Worm (Caenorhabditis elegans) whole organism, late embryonic: Measurements from ENCODE around the gene F35E8.7.

Experiments
- C38D4.7 ChIP-seq: fragments of 200-800 bp; sonication (Bioruptor generic); optimal IDR thresholded peaks from 2 replicates; lab custom pipeline; 2018; ENCODE audit warnings: mild to moderate bottlenecking, missing genetic modification characterization, moderate library complexity, missing compliant biosample characterization
- F13H6.1 ChIP-seq: sonication (generic microtip); optimal IDR thresholded peaks from 2 replicates; lab custom pipeline; 2016; ENCODE audit warnings: missing genetic modification characterization, missing compliant biosample characterization
- T23F11.4 ChIP-seq: fragments of 200-800 bp; sonication (Bioruptor generic); optimal IDR thresholded peaks from 2 replicates; lab custom pipeline; 2018; ENCODE audit warnings: mild to moderate bottlenecking, missing genetic modification characterization, missing compliant biosample characterization
- ahr-1 ChIP-seq: sonication (generic microtip); optimal IDR thresholded peaks from 2 replicates; lab custom pipeline; 2016; ENCODE audit warnings: missing genetic modification characterization, missing compliant biosample characterization
- ceh-18 ChIP-seq: sonication (generic microtip); optimal IDR thresholded peaks from 2 replicates; lab custom pipeline; 2016; ENCODE audit warnings: missing genetic modification characterization, missing compliant biosample characterization
- ceh-19 ChIP-seq: fragments of 200-800 bp; sonication (Bioruptor generic); optimal IDR thresholded peaks from 2 replicates; lab custom pipeline; 2018; ENCODE audit warnings: mild to moderate bottlenecking, missing genetic modification characterization, missing compliant biosample characterization
- ceh-24 ChIP-seq: sonication (generic microtip); optimal IDR thresholded peaks from 2 replicates; lab custom pipeline; 2016; ENCODE audit warnings: mild to moderate bottlenecking, missing genetic modification characterization, missing compliant biosample characterization
- ceh-31 ChIP-seq: sonication (generic microtip); optimal IDR thresholded peaks from 2 replicates; lab custom pipeline; 2016; ENCODE audit warnings: missing genetic modification characterization, missing compliant biosample characterization
- ceh-45 ChIP-seq: fragments of 200-800 bp; sonication (Bioruptor generic); IDR thresholded peaks from 2 replicates; pipeline ENCODE4 v1.3.6; 2022; ENCODE audit warnings: missing genetic modification reagents, missing genetic modification characterization, missing compliant biosample characterization
- ceh-48 ChIP-seq: sonication (generic microtip); optimal IDR thresholded peaks from 2 replicates; lab custom pipeline; 2016; ENCODE audit warnings: missing genetic modification characterization, inconsistent platforms, missing compliant biosample characterization
- dmd-4 ChIP-seq: sonication (generic microtip); optimal IDR thresholded peaks from 2 replicates; lab custom pipeline; 2016; ENCODE audit warnings: borderline replicate concordance, missing genetic modification characterization, missing compliant biosample characterization
- dve-1 ChIP-seq: sonication (generic microtip); optimal IDR thresholded peaks from 2 replicates; lab custom pipeline; 2017; ENCODE audit warnings: antibody characterized with exemption, mild to moderate bottlenecking, missing genetic modification characterization, missing compliant biosample characterization
- elt-2 ChIP-seq: sonication (generic microtip); optimal IDR thresholded peaks from 2 replicates; lab custom pipeline; 2016; ENCODE audit warnings: missing genetic modification reagents, missing genetic modification characterization, missing compliant biosample characterization
- fkh-10 ChIP-seq: fragments of 150-350 bp; optimal IDR thresholded peaks from 2 replicates; lab custom pipeline; 2014; ENCODE audit warnings: missing biosample characterization, missing genetic modification reagents, missing genetic modification characterization
- fkh-6 ChIP-seq: sonication (generic microtip); optimal IDR thresholded peaks from 2 replicates; lab custom pipeline; 2016; ENCODE audit warnings: missing genetic modification characterization, missing compliant biosample characterization
- gmeb-2 ChIP-seq: sonication (generic microtip); optimal IDR thresholded peaks from 2 replicates; lab custom pipeline; 2016; ENCODE audit warnings: missing genetic modification characterization, inconsistent platforms, missing compliant biosample characterization
- hlh-13 ChIP-seq: fragments of 200-800 bp; sonication (Bioruptor generic); optimal IDR thresholded peaks from 2 replicates; lab custom pipeline; 2018; ENCODE audit warnings: mild to moderate bottlenecking, missing genetic modification characterization, missing compliant biosample characterization
- hlh-15 ChIP-seq: sonication (generic microtip); optimal IDR thresholded peaks from 2 replicates; lab custom pipeline; 2016; ENCODE audit warnings: missing genetic modification characterization, missing compliant biosample characterization
- hlh-6 ChIP-seq: sonication (generic microtip); optimal IDR thresholded peaks from 2 replicates; lab custom pipeline; 2016; ENCODE audit warnings: missing genotype, missing genetic modification characterization, missing compliant biosample characterization
- lim-6 ChIP-seq: sonication (generic microtip); optimal IDR thresholded peaks from 2 replicates; lab custom pipeline; 2016; ENCODE audit warnings: missing genetic modification characterization, missing compliant biosample characterization
- lin-11 ChIP-seq: fragments of 200-800 bp; sonication (Bioruptor generic); optimal IDR thresholded peaks from 2 replicates; lab custom pipeline; 2018; ENCODE audit warnings: mild to moderate bottlenecking, missing genetic modification characterization, missing compliant biosample characterization
- nhr-232 ChIP-seq: sonication (generic microtip); optimal IDR thresholded peaks from 2 replicates; lab custom pipeline; 2016; ENCODE audit warnings: missing genetic modification characterization, missing compliant biosample characterization
- npax-4 ChIP-seq: sonication (generic microtip); optimal IDR thresholded peaks from 2 replicates; lab custom pipeline; 2016; ENCODE audit warnings: missing genetic modification characterization, missing compliant biosample characterization
- odd-2 ChIP-seq: sonication (generic microtip); optimal IDR thresholded peaks from 2 replicates; lab custom pipeline; 2017; ENCODE audit warnings: antibody characterized with exemption, mild to moderate bottlenecking, missing genetic modification characterization, missing compliant biosample characterization
- pag-3 ChIP-seq: sonication (generic microtip); optimal IDR thresholded peaks from 2 replicates; lab custom pipeline; 2016; ENCODE audit warnings: missing compliant biosample characterization, missing genetic modification characterization, borderline replicate concordance
- pax-1 ChIP-seq: fragments of 150-350 bp; optimal IDR thresholded peaks from 2 replicates; lab custom pipeline; 2014; ENCODE audit warnings: missing biosample characterization, missing genetic modification characterization
- pha-2 ChIP-seq: sonication (generic microtip); optimal IDR thresholded peaks from 2 replicates; lab custom pipeline; 2017; ENCODE audit warnings: mild to moderate bottlenecking, missing genetic modification characterization, missing compliant biosample characterization
- pha-4 ChIP-seq: fragments of 150-350 bp; optimal IDR thresholded peaks from 2 replicates; lab custom pipeline; 2018; ENCODE audit warnings: missing biosample characterization, missing genetic modification reagents, missing genetic modification characterization
- pqm-1 ChIP-seq: sonication (generic microtip); optimal IDR thresholded peaks from 2 replicates; lab custom pipeline; 2016; ENCODE audit warnings: missing genetic modification characterization, missing compliant biosample characterization
- rnt-1 ChIP-seq: sonication (generic microtip); optimal IDR thresholded peaks from 2 replicates; lab custom pipeline; 2016; ENCODE audit warnings: missing genetic modification characterization, missing compliant biosample characterization
- sdc-2 ChIP-seq: sonication (generic microtip); optimal IDR thresholded peaks from 2 replicates; lab custom pipeline; 2016; ENCODE audit warnings: missing genotype, missing genetic modification characterization, missing compliant biosample characterization
- sox-2 ChIP-seq: fragments of 200-800 bp; sonication (Bioruptor generic); IDR thresholded peaks from 2 replicates; pipeline ENCODE4 v1.3.6; 2022; ENCODE audit warnings: missing genetic modification reagents, missing genetic modification characterization, missing compliant biosample characterization
- sox-4 ChIP-seq: sonication (generic microtip); optimal IDR thresholded peaks from 2 replicates; lab custom pipeline; 2017; ENCODE audit warnings: mild to moderate bottlenecking, missing genetic modification characterization, inconsistent platforms, missing compliant biosample characterization
- syd-9 ChIP-seq: sonication (generic microtip); optimal IDR thresholded peaks from 2 replicates; lab custom pipeline; 2016; ENCODE audit warnings: mild to moderate bottlenecking, missing genetic modification characterization, moderate library complexity, missing compliant biosample characterization
- tbx-7 ChIP-seq: sonication (generic microtip); optimal IDR thresholded peaks from 2 replicates; lab custom pipeline; 2016; ENCODE audit warnings: missing genotype, missing genetic modification characterization, missing compliant biosample characterization
- unc-3 ChIP-seq, 2 experiments: fragments of 200-800 bp in 1 of 2; sonication (Bioruptor generic) in 1 of 2; sonication (generic microtip) in 1 of 2; conservative IDR thresholded peaks in 1 of 2; optimal IDR thresholded peaks in 1 of 2; 2 replicates each; pipeline versions ENCODE4 v1.3.6 to Lab custom; 2016 to 2022; ENCODE audit warnings: missing compliant biosample characterization in 2 of 2, missing genetic modification characterization in 2 of 2, missing genetic modification reagents in 1 of 2
- unc-42 ChIP-seq: sonication (generic microtip); optimal IDR thresholded peaks from 2 replicates; lab custom pipeline; 2016; ENCODE audit warnings: missing genotype, missing genetic modification characterization, missing compliant biosample characterization
- unc-55 ChIP-seq: sonication (generic microtip); optimal IDR thresholded peaks from 2 replicates; lab custom pipeline; 2017; ENCODE audit warnings: missing biosample characterization, missing genetic modification reagents, missing genetic modification characterization
- unc-86 ChIP-seq: sonication (generic microtip); optimal IDR thresholded peaks from 2 replicates; lab custom pipeline; 2016; ENCODE audit warnings: missing genetic modification characterization, missing compliant biosample characterization

The F35E8.7 gene

DNA sequence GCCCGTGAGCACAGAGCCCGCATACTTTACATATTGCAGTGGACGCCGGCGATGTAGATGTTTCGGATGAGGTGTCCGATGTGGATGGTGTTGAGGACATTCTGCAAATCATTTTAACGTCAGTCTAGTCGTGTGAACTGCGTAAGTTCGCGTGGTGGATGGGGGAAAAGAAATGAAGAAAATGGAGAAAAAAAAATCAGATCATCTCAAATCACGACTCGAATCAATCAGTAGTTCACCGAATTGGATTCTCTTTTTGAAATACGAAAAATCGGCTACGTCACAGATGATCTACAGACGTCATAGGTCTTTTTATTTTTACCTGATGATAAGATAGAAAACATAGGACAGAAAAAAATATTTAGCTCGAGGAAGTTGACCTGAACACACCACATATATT lies 37.5 kb upstream of the F35E8.7 start, which contains the start of gene nhr-102:
nhr-102 (minus strand) TSS at position 101 of the 400 bp plus-strand sequence.
- TF ChIP-seq sox-2 (no peak), pha-4 (tag; lab: Kevin White, UChicago) (no peak), ceh-24 (tag; lab: Kevin White, UChicago) (no peak), nhr-232 (no peak), ceh-19 (GFP tag; lab: Kevin White, UChicago) (no peak), pax-1 (tag; lab: Kevin White, UChicago) (no peak), T23F11.4 (no peak), dmd-4 (tag; lab: Kevin White, UChicago) (no peak), C38D4.7 (GFP tag; lab: Kevin White, UChicago) (no peak), ceh-31 (tag; lab: Kevin White, UChicago) (no peak), hlh-13 (GFP tag; lab: Kevin White, UChicago) (no peak), fkh-10 (GFP tag; lab: Kevin White, UChicago) (no peak), unc-3 (GFP tag; conservative IDR thresholded peaks at IDR 0.05; lab: Robert Waterston, UW) (no peak), unc-3 (tag; optimal IDR thresholded peaks at IDR 0.05; lab: Kevin White, UChicago) (no peak), ahr-1 (no peak), lin-11 (tag; lab: Kevin White, UChicago) (no peak), unc-55 (GFP tag; lab: Kevin White, UChicago) (no peak)

- no peak for TF ChIP-seq unc-86
- no peak for TF ChIP-seq F13H6.1
- no peak for TF ChIP-seq hlh-15 (tag; lab: Kevin White, UChicago)
- no peak for TF ChIP-seq sox-2
- no peak for TF ChIP-seq gmeb-2 (tag; lab: Kevin White, UChicago)
- no peak for TF ChIP-seq tbx-7 (tag; lab: Kevin White, UChicago)
- TF ChIP-seq lin-11 (tag; lab: Kevin White, UChicago): no peak
- TF ChIP-seq ceh-48 (tag; lab: Kevin White, UChicago): no peak
- no peak for TF ChIP-seq rnt-1 (tag; lab: Kevin White, UChicago)
- TF ChIP-seq sox-4: no peak
- no peak for TF ChIP-seq ceh-45
- no peak for TF ChIP-seq fkh-10 (GFP tag; lab: Kevin White, UChicago)
- TF ChIP-seq dve-1: no peak
- TF ChIP-seq unc-42 (tag; lab: Kevin White, UChicago): no peak
- no peak for TF ChIP-seq pag-3
- TF ChIP-seq fkh-6 (tag; lab: Kevin White, UChicago): no peak
Observed at ce11 chrV:15879508-15879907, 34.3 kb upstream of the F35E8.7 start, which contains the start of gene nhr-84. TSS of gene nhr-84 (minus strand) at chrV:15879608.

DNA sequence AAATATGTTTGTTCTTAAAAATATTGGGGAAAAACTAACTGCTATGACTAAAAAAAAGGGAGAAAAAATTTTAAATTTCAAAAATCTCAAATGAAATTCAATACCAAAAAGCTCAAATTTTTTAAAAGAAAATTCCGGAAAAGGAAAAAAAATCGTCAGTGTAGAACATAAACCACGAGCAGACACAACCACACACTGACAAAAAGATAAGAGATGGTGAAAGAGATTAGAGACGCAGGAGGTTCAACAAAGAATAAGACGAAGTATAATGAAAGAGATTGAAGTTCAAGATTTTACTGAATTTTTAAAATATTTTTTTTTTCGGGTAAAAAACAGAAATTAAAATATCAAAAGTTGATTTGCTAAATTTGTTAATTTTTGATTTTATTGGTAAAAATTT lies 33.8 kb upstream of the F35E8.7 start:
- TF ChIP-seq ceh-48 (tag; lab: Kevin White, UChicago) (no peak), pax-1 (tag; lab: Kevin White, UChicago) (no peak), dve-1 (no peak), unc-3 (GFP tag; conservative IDR thresholded peaks at IDR 0.05; lab: Robert Waterston, UW) (no peak), unc-3 (tag; optimal IDR thresholded peaks at IDR 0.05; lab: Kevin White, UChicago) (no peak), T23F11.4 (no peak), sdc-2 (tag; lab: Kevin White, UChicago) (no peak), unc-42 (tag; lab: Kevin White, UChicago) (no peak), odd-2 (tag; lab: Kevin White, UChicago) (no peak), C38D4.7 (GFP tag; lab: Kevin White, UChicago) (no peak), npax-4 (tag; lab: Kevin White, UChicago) (no peak), pqm-1 (tag; lab: Kevin White, UChicago) (no peak), lim-6 (tag; lab: Kevin White, UChicago) (no peak), ceh-18 (tag; lab: Kevin White, UChicago) (no peak), hlh-6 (no peak), nhr-232 (no peak), pha-2 (no peak), syd-9 (no peak), elt-2 (tag; lab: Kevin White, UChicago) (no peak)
